Worm (Caenorhabditis elegans) whole organism, late embryonic: ENCODE results near the gene T22E5.6.

ENCODE experiments used
- K02D7.2 ChIP-seq: sonication (generic microtip); optimal IDR thresholded peaks from 2 replicates; lab custom pipeline; 2017; ENCODE audit warnings: mild to moderate bottlenecking, missing genetic modification characterization, missing compliant biosample characterization
- Y22D7AL.16 ChIP-seq: sonication (generic microtip); optimal IDR thresholded peaks from 2 replicates; lab custom pipeline; 2016; ENCODE audit warnings: missing genetic modification characterization, missing compliant biosample characterization
- ama-1 ChIP-seq: fragments of 150-350 bp; optimal IDR thresholded peaks from 2 replicates; lab custom pipeline; 2014
- ceh-19 ChIP-seq: fragments of 200-800 bp; sonication (Bioruptor generic); optimal IDR thresholded peaks from 2 replicates; lab custom pipeline; 2018; ENCODE audit warnings: mild to moderate bottlenecking, missing genetic modification characterization, missing compliant biosample characterization
- ceh-2 ChIP-seq: sonication (generic microtip); optimal IDR thresholded peaks from 2 replicates; lab custom pipeline; 2016; ENCODE audit warnings: missing genotype, missing genetic modification characterization, missing compliant biosample characterization
- ceh-45 ChIP-seq: fragments of 200-800 bp; sonication (Bioruptor generic); IDR thresholded peaks from 2 replicates; pipeline ENCODE4 v1.3.6; 2022; ENCODE audit warnings: missing genetic modification reagents, missing genetic modification characterization, missing compliant biosample characterization
- ceh-6 ChIP-seq: fragments of 200-800 bp; sonication (Bioruptor generic); optimal IDR thresholded peaks from 2 replicates; lab custom pipeline; 2018; ENCODE audit warnings: mild to moderate bottlenecking, missing genetic modification characterization, missing compliant biosample characterization
- elt-2 ChIP-seq: sonication (generic microtip); optimal IDR thresholded peaks from 2 replicates; lab custom pipeline; 2016; ENCODE audit warnings: missing genetic modification reagents, missing genetic modification characterization, missing compliant biosample characterization
- fax-1 ChIP-seq: sonication (generic microtip); optimal IDR thresholded peaks from 2 replicates; lab custom pipeline; 2016; ENCODE audit warnings: missing genotype, missing genetic modification characterization, missing compliant biosample characterization
- fkh-10 ChIP-seq: fragments of 150-350 bp; optimal IDR thresholded peaks from 2 replicates; lab custom pipeline; 2014; ENCODE audit warnings: missing biosample characterization, missing genetic modification reagents, missing genetic modification characterization
- hlh-6 ChIP-seq: sonication (generic microtip); optimal IDR thresholded peaks from 2 replicates; lab custom pipeline; 2016; ENCODE audit warnings: missing genotype, missing genetic modification characterization, missing compliant biosample characterization
- nfya-1 ChIP-seq: sonication (generic microtip); optimal IDR thresholded peaks from 2 replicates; lab custom pipeline; 2017; ENCODE audit warnings: missing genetic modification characterization, mild to moderate bottlenecking, missing compliant biosample characterization, antibody characterized with exemption, moderate library complexity
- pha-4 ChIP-seq: fragments of 150-350 bp; optimal IDR thresholded peaks from 2 replicates; lab custom pipeline; 2018; ENCODE audit warnings: missing biosample characterization, missing genetic modification reagents, missing genetic modification characterization
- unc-55 ChIP-seq: sonication (generic microtip); optimal IDR thresholded peaks from 2 replicates; lab custom pipeline; 2017; ENCODE audit warnings: missing biosample characterization, missing genetic modification reagents, missing genetic modification characterization

DNA sequence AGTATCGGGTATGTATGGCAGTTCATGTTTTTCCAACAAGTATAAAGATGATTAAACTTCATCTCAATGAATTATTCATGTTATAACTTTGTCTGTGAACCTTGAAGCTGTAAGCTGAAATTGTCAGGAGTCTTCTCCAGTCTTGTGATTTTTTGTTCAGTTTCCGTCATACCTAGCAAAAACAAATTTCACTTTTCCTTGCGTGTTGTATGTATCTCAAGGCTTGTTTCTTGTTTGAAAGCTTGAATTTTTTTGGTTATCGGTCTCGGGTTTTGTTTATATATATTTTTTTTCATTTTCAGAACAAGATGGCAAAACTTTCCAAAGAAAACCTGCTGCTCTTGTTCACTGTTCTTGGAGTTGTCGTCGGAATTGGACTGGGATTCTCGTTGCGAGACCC is 13.1 kb downstream of the T22E5.6 start, which contains the start of gene glt-4:
- TF ChIP-seq ceh-6, result no peak
- no peak for TF ChIP-seq ceh-45 (GFP tag; lab: Robert Waterston, UW)
- no peak for TF ChIP-seq ceh-2 (tag; lab: Kevin White, UChicago)
- no peak for TF ChIP-seq ama-1
- TF ChIP-seq Y22D7AL.16 (tag; lab: Kevin White, UChicago), result no peak
- no peak for TF ChIP-seq fkh-10 (GFP tag; lab: Kevin White, UChicago)
- TF ChIP-seq K02D7.2 (tag; lab: Kevin White, UChicago), result no peak
- no peak for TF ChIP-seq unc-55
- no peak for TF ChIP-seq elt-2 (tag; lab: Kevin White, UChicago)
- no peak for TF ChIP-seq fax-1 (tag; lab: Kevin White, UChicago)
- TF ChIP-seq nfya-1 (tag; lab: Kevin White, UChicago), result no peak
- TF ChIP-seq ceh-19 (GFP tag; lab: Kevin White, UChicago), result no peak
- TF ChIP-seq pha-4 (tag; lab: Kevin White, UChicago), result no peak
- no peak for TF ChIP-seq hlh-6 (tag; lab: Kevin White, UChicago)
